Worm (Caenorhabditis elegans): Measurements from ENCODE around the gene str-68.
"Not testable (repeated sequence)": the region's sequence is repeated elsewhere in the genome, so short reads cannot be mapped to it uniquely, and the experiment has no call there.

Gene str-68

ce11 chrV:3113751-3114150, 6.4 kb upstream of the str-68 start, which contains the start of gene Y73C8C.8:
Gene Y73C8C.8, minus strand, starts transcription at chrV:3113851.
- TF ChIP-seq cog-1 (tag; optimal IDR thresholded peaks at IDR 0.05) (no peak), T22C8.4 (GFP tag; IDR thresholded peaks at IDR 0.05) (no peak), tab-1 (GFP tag; IDR thresholded peaks at IDR 0.05) (no peak), flt-1 (GFP tag; IDR thresholded peaks at IDR 0.05) (no peak), ztf-29 (GFP tag; IDR thresholded peaks at IDR 0.05) (no peak), klf-2 (GFP tag; conservative IDR thresholded peaks at IDR 0.05) (no peak), ref-1 (GFP tag; conservative IDR thresholded peaks at IDR 0.05) (no peak), med-1 (GFP tag; optimal IDR thresholded peaks at IDR 0.05; ENCODE audit: insufficient read depth) (no peak)

ce11 chrV:3112198-3112597, 4.8 kb upstream of the str-68 start:
- TF ChIP-seq T22C8.4 (GFP tag; IDR thresholded peaks at IDR 0.05) (no peak), ztf-29 (GFP tag; IDR thresholded peaks at IDR 0.05) (no peak), klf-2 (GFP tag; conservative IDR thresholded peaks at IDR 0.05) (no peak), cog-1 (tag; optimal IDR thresholded peaks at IDR 0.05) (no peak), med-1 (GFP tag; optimal IDR thresholded peaks at IDR 0.05; ENCODE audit: insufficient read depth) (no peak), ztf-23 (GFP tag; IDR thresholded peaks at IDR 0.05) (no peak), tab-1 (GFP tag; IDR thresholded peaks at IDR 0.05) (no peak), ref-1 (GFP tag; conservative IDR thresholded peaks at IDR 0.05) (no peak), flt-1 (GFP tag; IDR thresholded peaks at IDR 0.05) (no peak)

- TF ChIP-seq med-1 (GFP tag; optimal IDR thresholded peaks at IDR 0.05; ENCODE audit: insufficient read depth) (no peak), tab-1 (GFP tag; IDR thresholded peaks at IDR 0.05) (no peak), ztf-29 (GFP tag; IDR thresholded peaks at IDR 0.05) (no peak), ref-1 (GFP tag; conservative IDR thresholded peaks at IDR 0.05) (no peak), flt-1 (GFP tag; IDR thresholded peaks at IDR 0.05) (no peak), klf-2 (GFP tag; conservative IDR thresholded peaks at IDR 0.05) (no peak), ztf-23 (GFP tag; IDR thresholded peaks at IDR 0.05) (no peak), cog-1 (tag; optimal IDR thresholded peaks at IDR 0.05) (no peak), T22C8.4 (GFP tag; IDR thresholded peaks at IDR 0.05) (no peak)
Observed at ce11 chrV:3106785-3107184, 565 bp downstream of the str-68 start.

ce11 chrV:3105810-3106209, 1.5 kb downstream of the str-68 start, which contains the start of gene str-69:
Gene str-69, minus strand, starts transcription at chrV:3105910.
- TF ChIP-seq ztf-23 (GFP tag; IDR thresholded peaks at IDR 0.05) (no peak), T22C8.4 (GFP tag; IDR thresholded peaks at IDR 0.05) (no peak), klf-2 (GFP tag; conservative IDR thresholded peaks at IDR 0.05) (no peak), ztf-29 (GFP tag; IDR thresholded peaks at IDR 0.05) (no peak), cog-1 (tag; optimal IDR thresholded peaks at IDR 0.05) (no peak), med-1 (GFP tag; optimal IDR thresholded peaks at IDR 0.05; ENCODE audit: insufficient read depth) (no peak), tab-1 (GFP tag; IDR thresholded peaks at IDR 0.05) (no peak), flt-1 (GFP tag; IDR thresholded peaks at IDR 0.05) (no peak), ref-1 (GFP tag; conservative IDR thresholded peaks at IDR 0.05) (no peak)

ce11 chrV:3104134-3104533, 3.2 kb downstream of the str-68 start, which contains the start of gene str-66:
Gene str-66, minus strand, starts transcription at chrV:3104234.
- TF ChIP-seq tab-1 (GFP tag; IDR thresholded peaks at IDR 0.05) (no peak), cog-1 (tag; optimal IDR thresholded peaks at IDR 0.05) (no peak), ztf-29 (GFP tag; IDR thresholded peaks at IDR 0.05) (no peak), med-1 (GFP tag; optimal IDR thresholded peaks at IDR 0.05; ENCODE audit: insufficient read depth) (no peak), ref-1 (GFP tag; conservative IDR thresholded peaks at IDR 0.05) (no peak), klf-2 (GFP tag; conservative IDR thresholded peaks at IDR 0.05) (no peak), T22C8.4 (GFP tag; IDR thresholded peaks at IDR 0.05) (no peak)

ce11 chrV:3102049-3102448, 5.3 kb downstream of the str-68 start, which contains the start of gene Y73C8C.4:
Gene Y73C8C.4, minus strand, starts transcription at chrV:3102149.
- not testable (repeated sequence) for TF ChIP-seq ztf-29, T22C8.4, ztf-23 (GFP tag; IDR thresholded peaks at IDR 0.05)

- no peak for TF ChIP-seq T22C8.4 (GFP tag; IDR thresholded peaks at IDR 0.05)
- TF ChIP-seq tab-1 (GFP tag; IDR thresholded peaks at IDR 0.05) = no peak
Observed at ce11 chrV:3100527-3100926, 6.8 kb downstream of the str-68 start.

- TF ChIP-seq ztf-29 (GFP tag; IDR thresholded peaks at IDR 0.05) = no peak
- no peak for TF ChIP-seq flt-1 (GFP tag; IDR thresholded peaks at IDR 0.05)
- no peak for TF ChIP-seq T22C8.4 (GFP tag; IDR thresholded peaks at IDR 0.05)
- TF ChIP-seq med-1 (GFP tag; optimal IDR thresholded peaks at IDR 0.05; ENCODE audit: insufficient read depth) = no peak
- TF ChIP-seq tab-1 (GFP tag; IDR thresholded peaks at IDR 0.05) = no peak
- no peak for TF ChIP-seq klf-2 (GFP tag; conservative IDR thresholded peaks at IDR 0.05)
Observed at ce11 chrV:3094351-3094750, 13.0 kb downstream of the str-68 start, which contains the start of gene cyp-33C9. Gene cyp-33C9, minus strand, starts transcription at chrV:3094561.

- TF ChIP-seq med-1 (GFP tag; optimal IDR thresholded peaks at IDR 0.05; ENCODE audit: insufficient read depth) (no peak), flt-1 (GFP tag; IDR thresholded peaks at IDR 0.05) (no peak), T22C8.4 (GFP tag; IDR thresholded peaks at IDR 0.05) (no peak), ref-1 (GFP tag; conservative IDR thresholded peaks at IDR 0.05) (no peak), ztf-29 (GFP tag; IDR thresholded peaks at IDR 0.05) (no peak), tab-1 (GFP tag; IDR thresholded peaks at IDR 0.05) (no peak), ztf-23 (GFP tag; IDR thresholded peaks at IDR 0.05) (no peak), cog-1 (tag; optimal IDR thresholded peaks at IDR 0.05) (no peak), klf-2 (GFP tag; conservative IDR thresholded peaks at IDR 0.05) (no peak)
Observed at ce11 chrV:3088768-3089167, 18.6 kb downstream of the str-68 start, which contains the start of gene acs-21. Gene acs-21, plus strand, starts transcription at chrV:3089068.

- no peak for TF ChIP-seq med-1 (GFP tag; optimal IDR thresholded peaks at IDR 0.05; ENCODE audit: insufficient read depth)
- no peak for TF ChIP-seq cog-1 (tag; optimal IDR thresholded peaks at IDR 0.05)
- no peak for TF ChIP-seq klf-2 (GFP tag; conservative IDR thresholded peaks at IDR 0.05)
- no peak for TF ChIP-seq T22C8.4 (GFP tag; IDR thresholded peaks at IDR 0.05)
- no peak for TF ChIP-seq ref-1 (GFP tag; conservative IDR thresholded peaks at IDR 0.05)
- TF ChIP-seq ztf-23 (GFP tag; IDR thresholded peaks at IDR 0.05) = no peak
- TF ChIP-seq tab-1 (GFP tag; IDR thresholded peaks at IDR 0.05) = no peak
- TF ChIP-seq ztf-29 (GFP tag; IDR thresholded peaks at IDR 0.05) = no peak
- no peak for TF ChIP-seq flt-1 (GFP tag; IDR thresholded peaks at IDR 0.05)
Observed at ce11 chrV:3086260-3086659, 21.1 kb downstream of the str-68 start, which contains the start of gene srt-8. Gene srt-8, plus strand, starts transcription at chrV:3086560.
